Fruit fly (Drosophila melanogaster) S2 (cell line): ENCODE data around the gene Ugt35E2.

Source experiments
- CG8478 ChIP-seq: fragments of >200 bp; optimal IDR thresholded peaks from 2 replicates; lab custom pipeline; 2018
- CTCF ChIP-seq, 2 experiments: fragments of >200 bp; optimal IDR thresholded peaks; 2 replicates each; lab custom pipeline; 2018

dm6 chr3R:11165974-11166373 lies 1.8 kb downstream of the Ugt35E2 start, which contains the start of gene Ugt35E1:
- no peak for TF ChIP-seq CTCF (optimal IDR thresholded peaks at IDR 0.05; lab: Kevin White, UChicago)
- TF ChIP-seq CG8478 (lab: Kevin White, UChicago), result no peak
